Worm (Caenorhabditis elegans): ENCODE data around the gene AH9.4.

DNA sequence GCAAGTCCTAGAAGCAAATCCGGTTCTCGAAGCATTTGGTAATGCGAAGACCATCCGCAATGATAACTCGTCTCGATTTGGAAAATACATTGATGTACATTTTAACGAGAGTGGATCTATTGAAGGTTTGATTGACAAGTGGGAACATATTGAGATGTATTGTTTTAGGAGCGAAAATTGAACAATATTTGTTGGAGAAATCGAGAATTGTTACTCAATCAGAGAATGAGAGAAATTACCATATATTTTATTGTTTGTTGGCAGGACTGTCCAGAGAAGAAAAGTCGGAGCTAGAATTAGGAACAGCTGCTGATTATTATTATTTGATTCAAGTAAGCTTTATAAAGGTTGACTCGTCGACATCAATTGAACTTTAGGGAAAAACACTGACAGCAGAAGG is 30.4 kb upstream of the AH9.4 start:
- no peak for TF ChIP-seq nhr-76 (tag; optimal IDR thresholded peaks at IDR 0.05)
- TF ChIP-seq unc-62 (GFP tag; optimal IDR thresholded peaks at IDR 0.05), result no peak
- no peak for TF ChIP-seq mep-1 (tag; optimal IDR thresholded peaks at IDR 0.05)
- TF ChIP-seq unc-39 (tag; optimal IDR thresholded peaks at IDR 0.05), result no peak
- TF ChIP-seq flh-1 (GFP tag; optimal IDR thresholded peaks at IDR 0.05), result no peak
- no peak for TF ChIP-seq elt-1 (tag; optimal IDR thresholded peaks at IDR 0.05; ENCODE audit: borderline replicate concordance, insufficient read depth)
- no peak for TF ChIP-seq nhr-28 (tag; optimal IDR thresholded peaks at IDR 0.05)
- TF ChIP-seq mab-5 (tag; optimal IDR thresholded peaks at IDR 0.05), result no peak

All from whole organism, mixed stage, embryonic.